Worm (Caenorhabditis elegans) whole organism, young adult: Measurements from ENCODE around the gene Y17G7B.18.
"Not testable (repeated sequence)": the region's sequence is repeated elsewhere in the genome, so short reads cannot be mapped to it uniquely, and the experiment has no call there.

Source experiments
- F10E7.11 ChIP-seq: sonication (generic microtip); optimal IDR thresholded peaks from 2 replicates; lab custom pipeline; 2017; ENCODE audit warnings: mild to moderate bottlenecking, missing genetic modification characterization, moderate library complexity, missing compliant biosample characterization
- aptf-3 ChIP-seq: fragments of 200-800 bp; sonication (Bioruptor generic); IDR thresholded peaks from 2 replicates; pipeline ENCODE4 v1.3.6; 2022; ENCODE audit warnings: missing genetic modification characterization, missing compliant biosample characterization
- ets-4 ChIP-seq: fragments of 200-800 bp; sonication (Bioruptor generic); optimal IDR thresholded peaks from 2 replicates; lab custom pipeline; 2018; ENCODE audit warnings: mild to moderate bottlenecking, missing genetic modification characterization, missing compliant biosample characterization
- zim-3 ChIP-seq: sonication (generic microtip); optimal IDR thresholded peaks from 2 replicates; lab custom pipeline; 2017; ENCODE audit warnings: mild to moderate bottlenecking, missing genetic modification characterization, moderate library complexity, missing compliant biosample characterization

DNA sequence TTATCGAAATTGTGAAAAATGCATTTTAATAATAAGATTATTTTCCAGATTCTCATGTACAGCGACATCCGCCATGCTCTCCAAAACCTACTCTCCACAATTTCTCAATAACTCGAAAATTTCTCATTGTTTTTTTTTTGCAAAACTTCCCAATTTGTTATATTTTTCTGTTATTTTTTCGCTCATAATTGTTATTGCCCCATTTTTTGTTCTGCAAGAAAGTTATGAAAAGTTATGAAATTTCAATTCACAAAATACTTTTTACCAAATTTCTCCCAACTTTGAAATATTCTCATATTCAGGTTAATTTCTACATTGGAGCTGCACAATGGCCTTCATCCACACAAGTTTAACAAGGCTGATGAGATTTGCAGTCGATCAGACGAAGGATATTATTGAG lies 44.0 kb upstream of the Y17G7B.18 start, which contains the start of gene Y57A10A.4:
- not testable (repeated sequence) for TF ChIP-seq F10E7.11 (tag; lab: Kevin White, UChicago); aptf-3 (GFP tag; lab: Robert Waterston, UW); zim-3 (tag; lab: Kevin White, UChicago); ets-4 (GFP tag; lab: Kevin White, UChicago)
